Worm (Caenorhabditis elegans) whole organism, L4/young adult: ENCODE data around the gene nhr-267.
"Not testable (repeated sequence)": the region's sequence is repeated elsewhere in the genome, so short reads cannot be mapped to it uniquely, and the experiment has no call there.

Experiments used
- W03F9.2 ChIP-seq: fragments of 150-350 bp; optimal IDR thresholded peaks from 2 replicates; lab custom pipeline; 2014; ENCODE audit warnings: missing biosample characterization, missing genetic modification characterization
- dao-5 ChIP-seq: sonication (generic microtip); optimal IDR thresholded peaks from 2 replicates; lab custom pipeline; 2016; ENCODE audit warnings: missing genotype, missing genetic modification characterization, moderate library complexity, missing compliant biosample characterization
- him-1 ChIP-seq: sonication (generic microtip); optimal IDR thresholded peaks from 2 replicates; lab custom pipeline; 2016; ENCODE audit warnings: missing genotype, missing genetic modification reagents, missing genetic modification characterization, missing compliant biosample characterization

The nhr-267 gene

DNA sequence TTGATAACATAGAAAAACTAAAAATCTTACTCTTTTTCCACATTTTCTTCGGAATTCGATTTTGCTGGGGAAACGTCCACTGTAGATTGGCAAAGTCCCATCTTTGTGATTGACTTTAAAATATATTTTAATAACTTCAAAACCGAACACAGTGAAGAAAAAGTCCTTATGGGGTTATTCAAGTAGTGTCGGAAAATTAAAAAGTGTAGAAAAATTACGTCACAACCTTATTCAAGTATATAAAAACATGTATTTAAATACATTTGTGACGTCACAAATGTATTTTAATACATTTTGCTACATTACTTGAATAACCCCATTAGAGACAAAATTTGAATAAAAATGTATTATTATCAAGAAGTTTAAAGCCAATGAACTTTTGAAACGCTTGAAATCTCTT, 26.6 kb upstream of the nhr-267 start, which contains the start of gene F49C12.7:
Gene F49C12.7, minus strand, starts transcription at position 101 of the 400 bp plus-strand sequence.
- TF ChIP-seq dao-5; W03F9.2 (tag; lab: Kevin White, UChicago); him-1: not testable (repeated sequence)

ce11 chrIV:9310935-9311566, 24.8 kb upstream of the nhr-267 start:
- TF ChIP-seq him-1: no peak
- no peak for TF ChIP-seq W03F9.2 (tag; lab: Kevin White, UChicago)
- no peak for TF ChIP-seq dao-5

DNA sequence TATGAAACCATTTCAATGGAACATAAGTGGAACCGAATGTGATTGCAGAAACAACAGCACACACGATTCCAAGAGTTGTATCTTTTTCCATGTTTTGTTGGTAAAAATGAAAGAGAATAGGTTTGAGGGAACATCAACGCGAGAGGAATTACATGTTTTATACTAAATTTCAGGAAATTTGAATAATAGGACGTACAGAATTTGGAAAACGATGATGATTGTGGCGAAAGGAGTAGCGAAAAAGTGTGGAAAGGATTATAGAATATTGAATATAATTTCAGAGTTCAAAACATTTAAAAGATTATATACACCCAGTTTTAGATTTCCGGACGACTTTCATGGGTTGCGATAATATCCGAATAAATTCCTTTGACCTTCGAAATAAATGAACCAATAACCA, 22.8 kb upstream of the nhr-267 start, which contains the start of gene F49C12.6:
Gene F49C12.6, minus strand, starts transcription at position 101 of the 400 bp plus-strand sequence.
- TF ChIP-seq W03F9.2 (tag; lab: Kevin White, UChicago): no peak
- TF ChIP-seq him-1: no peak
- no peak for TF ChIP-seq dao-5

DNA sequence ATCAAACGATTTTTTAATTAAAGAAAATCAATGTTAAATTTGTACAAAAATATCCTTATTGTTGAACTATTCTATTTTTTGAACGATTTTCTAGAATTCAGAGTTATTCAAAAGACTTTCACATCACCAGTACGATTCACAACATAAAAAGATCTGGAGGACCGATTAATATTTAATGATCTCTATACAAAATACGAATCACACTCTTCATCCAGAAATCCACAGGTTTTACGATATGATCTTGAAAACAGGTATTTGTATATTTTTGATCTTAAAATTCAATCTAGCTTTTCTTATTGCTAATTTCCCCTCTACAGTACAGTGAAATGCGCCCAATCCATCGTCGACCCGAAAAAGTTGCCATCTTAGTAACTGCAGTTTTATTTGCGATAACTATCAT, 18.4 kb upstream of the nhr-267 start, which contains the start of gene F49C12.5:
Gene F49C12.5, plus strand, starts transcription at position 301 of the 400 bp plus-strand sequence.
- TF ChIP-seq him-1 (no peak), W03F9.2 (tag; lab: Kevin White, UChicago) (no peak)

ce11 chrIV:9303994-9304393, 17.8 kb upstream of the nhr-267 start, which contains the start of gene F49C12.4:
TSS of gene F49C12.4 (minus strand) at chrIV:9304094.
- no peak for TF ChIP-seq dao-5
- TF ChIP-seq him-1: no peak
- TF ChIP-seq W03F9.2 (tag; lab: Kevin White, UChicago): no peak

- TF ChIP-seq dao-5: no peak
- TF ChIP-seq him-1: no peak
- no peak for TF ChIP-seq W03F9.2 (tag; lab: Kevin White, UChicago)
Measured at ce11 chrIV:9300127-9300526, 13.9 kb upstream of the nhr-267 start, which contains the start of gene F49C12.3. TSS of gene F49C12.3 (plus strand) at chrIV:9300427.

- TF ChIP-seq W03F9.2 (tag; lab: Kevin White, UChicago) (no peak), dao-5 (no peak), him-1 (no peak)
Measured at ce11 chrIV:9299145-9299544, 12.9 kb upstream of the nhr-267 start, which contains the start of gene F49C12.2. TSS of gene F49C12.2 (minus strand) at chrIV:9299245.

ce11 chrIV:9296285-9296684, 10.1 kb upstream of the nhr-267 start, which contains the start of gene F49C12.1:
TSS of gene F49C12.1 (minus strand) at chrIV:9296354.
- TF ChIP-seq W03F9.2 (tag; lab: Kevin White, UChicago) (no peak), dao-5 (no peak), him-1 (no peak)

ce11 chrIV:9293825-9294224, 7.6 kb upstream of the nhr-267 start, which contains the start of gene nhr-264:
TSS of gene nhr-264 (minus strand) at chrIV:9293925.
- TF ChIP-seq W03F9.2 (tag; lab: Kevin White, UChicago); dao-5; him-1: not testable (repeated sequence)

- TF ChIP-seq dao-5 (no peak), W03F9.2 (tag; lab: Kevin White, UChicago) (no peak), him-1 (no peak)
Measured at ce11 chrIV:9289635-9290034, 3.4 kb upstream of the nhr-267 start.

DNA sequence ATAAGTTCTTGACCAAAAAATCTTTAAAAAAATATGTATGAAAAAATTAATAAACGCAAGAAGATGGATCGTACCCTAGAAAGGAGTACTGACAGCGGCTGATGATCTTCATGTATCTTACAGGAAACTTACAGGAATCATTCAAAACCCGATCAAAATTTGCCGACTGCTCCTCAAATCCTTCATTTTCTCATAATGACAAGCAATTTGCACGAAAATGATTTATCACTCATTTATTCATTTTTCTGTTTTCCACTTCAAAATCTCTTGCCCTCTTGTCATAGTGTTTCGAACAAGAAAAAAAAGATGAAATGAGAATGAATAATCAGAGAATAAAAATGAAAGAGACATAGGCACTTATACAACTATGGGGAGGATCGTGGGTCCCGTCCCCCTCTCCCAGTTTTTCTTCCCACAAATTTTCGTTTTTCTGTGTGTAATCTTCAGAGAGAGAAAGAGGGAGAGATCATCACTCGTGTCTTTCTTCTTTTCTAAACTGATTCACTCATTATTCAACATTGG, 12.1 kb downstream of the nhr-267 start, which contains the start of gene nmy-3:
Gene nmy-3, plus strand, starts transcription at position 472 of the 522 bp plus-strand sequence.
- TF ChIP-seq him-1: no peak
- no peak for TF ChIP-seq W03F9.2 (tag; lab: Kevin White, UChicago)
- TF ChIP-seq dao-5: no peak

ce11 chrIV:9269796-9270195, 16.4 kb downstream of the nhr-267 start, which contains the start of gene flh-3:
TSS of gene flh-3 (plus strand) at chrIV:9270096.
- TF ChIP-seq W03F9.2 (tag; lab: Kevin White, UChicago) (no peak), him-1 (no peak), dao-5 (no peak)

DNA sequence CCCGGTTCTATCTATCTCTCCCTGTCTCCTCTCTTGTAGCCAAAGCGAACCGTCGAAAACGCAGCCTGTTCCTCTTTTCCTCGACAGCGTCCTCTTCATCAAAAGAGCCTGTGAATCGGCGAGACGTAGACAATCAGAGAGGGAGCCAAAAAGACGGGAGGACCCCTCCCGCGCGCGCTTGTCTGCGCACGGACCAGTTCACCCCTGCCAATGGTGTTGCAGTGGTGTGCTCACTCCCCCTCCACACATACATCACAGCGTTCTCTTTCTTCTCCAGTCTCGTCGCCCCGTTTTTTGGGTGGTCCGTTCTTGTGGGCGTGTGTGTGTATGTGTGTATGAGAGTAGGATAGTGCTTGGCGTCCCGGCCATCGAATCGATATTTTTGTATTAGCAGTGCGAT, 17.3 kb downstream of the nhr-267 start:
- TF ChIP-seq him-1: no peak
- TF ChIP-seq dao-5: no peak
- TF ChIP-seq W03F9.2 (tag; lab: Kevin White, UChicago): no peak

DNA sequence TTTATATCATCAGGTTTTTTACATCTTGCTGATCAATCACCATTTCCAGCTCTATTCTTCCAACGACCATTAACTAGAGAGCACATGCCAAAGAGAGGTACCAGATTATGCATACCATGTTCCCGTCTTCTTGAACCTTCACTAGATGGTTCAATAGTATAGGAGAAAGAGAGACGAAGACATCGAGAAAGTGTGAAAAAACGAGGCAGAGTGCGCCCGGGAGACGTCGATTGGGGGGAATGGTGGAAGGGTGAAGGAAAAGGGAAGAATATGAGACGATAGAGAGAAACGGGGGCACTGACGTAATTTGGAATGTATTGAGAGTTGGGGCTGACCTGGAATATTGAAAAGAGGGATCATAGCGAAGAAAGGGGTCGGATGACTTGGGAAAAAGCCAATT, 18.6 kb downstream of the nhr-267 start:
- TF ChIP-seq dao-5 (no peak), W03F9.2 (tag; lab: Kevin White, UChicago) (no peak), him-1 (no peak)

- no peak for TF ChIP-seq dao-5
- no peak for TF ChIP-seq him-1
- no peak for TF ChIP-seq W03F9.2 (tag; lab: Kevin White, UChicago)
Measured at ce11 chrIV:9266464-9266863, 19.7 kb downstream of the nhr-267 start, which contains the start of gene Y11D7A.19. TSS of gene Y11D7A.19 (minus strand) at chrIV:9266564.
